Fruit fly (Drosophila melanogaster): ENCODE results near the gene CG12065.

Gene CG12065

dm6 chrX:8538182-8538581 is 35.9 kb upstream of the CG12065 start:
- TF ChIP-seq CG4496 (GFP tag; IDR thresholded peaks at IDR 0.05) (peak; percentile 50; the same call in 1 of the 3 replicates), CG17806 (tag; optimal IDR thresholded peaks at IDR 0.05) (no peak), CG32121 (GFP tag; IDR thresholded peaks at IDR 0.05) (peak; percentile 24; the same call in 1 of the 2 replicates), Snoo (tag; optimal IDR thresholded peaks at IDR 0.05) (peak; percentile 7), EcR (GFP tag; optimal IDR thresholded peaks at IDR 0.05) (no peak), CG8159 (tag; optimal IDR thresholded peaks at IDR 0.05) (peak; percentile 26), D1 (tag; optimal IDR thresholded peaks at IDR 0.05) (no peak), CG14655 (GFP tag; optimal IDR thresholded peaks at IDR 0.05) (peak; percentile 4), CG8301 (tag; optimal IDR thresholded peaks at IDR 0.05) (peak; percentile 12)

DNA sequence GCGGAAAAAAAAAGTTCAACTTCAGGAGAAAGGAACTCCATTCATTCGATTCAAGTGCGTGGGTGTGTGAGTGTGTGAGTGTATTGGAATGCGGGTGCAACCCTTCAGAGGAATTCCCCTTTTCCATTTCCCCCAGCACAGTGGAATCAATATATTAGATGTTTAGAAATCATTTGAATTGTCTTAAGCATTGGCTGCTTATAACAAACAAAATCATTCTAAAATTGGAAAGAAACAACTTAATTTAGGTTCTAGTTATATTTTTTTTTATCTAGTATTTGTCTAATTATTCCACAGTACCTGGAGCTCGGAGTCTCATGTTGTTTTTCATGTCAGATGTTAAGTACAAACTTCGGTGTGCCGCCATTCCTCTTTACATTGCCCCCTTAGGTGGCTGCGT is 35.1 kb upstream of the CG12065 start:
- peak; percentile 21 for TF ChIP-seq CG8301 (tag; optimal IDR thresholded peaks at IDR 0.05)
- no peak for TF ChIP-seq gl (tag; optimal IDR thresholded peaks at IDR 0.05)
- TF ChIP-seq rn (GFP tag; IDR thresholded peaks at IDR 0.05), result no peak
- no peak for TF ChIP-seq CG12605 (GFP tag; IDR thresholded peaks at IDR 0.05)
- TF ChIP-seq fd96Ca (GFP tag; IDR thresholded peaks at IDR 0.05), result no peak
- TF ChIP-seq D1 (tag; optimal IDR thresholded peaks at IDR 0.05), result no peak
- TF ChIP-seq Pif1B (GFP tag; optimal IDR thresholded peaks at IDR 0.05), result no peak
- no peak for TF ChIP-seq CG13204 (GFP tag; optimal IDR thresholded peaks at IDR 0.05)
- TF ChIP-seq Snoo (tag; optimal IDR thresholded peaks at IDR 0.05), result no peak
- peak; percentile 57 for TF ChIP-seq CG32121 (GFP tag; IDR thresholded peaks at IDR 0.05)
- no peak for TF ChIP-seq CG10348 (GFP tag; IDR thresholded peaks at IDR 0.05)
- no peak for TF ChIP-seq EcR (GFP tag; optimal IDR thresholded peaks at IDR 0.05)
- TF ChIP-seq CG17806 (tag; optimal IDR thresholded peaks at IDR 0.05), result peak; percentile 31
- peak; percentile 51 for TF ChIP-seq CG8159 (tag; optimal IDR thresholded peaks at IDR 0.05)
- no peak for TF ChIP-seq Pif1A (GFP tag; optimal IDR thresholded peaks at IDR 0.05)
- TF ChIP-seq CG9948 (tag; optimal IDR thresholded peaks at IDR 0.05), result peak; percentile 40
- TF ChIP-seq CG15710 (tag; optimal IDR thresholded peaks at IDR 0.05), result peak; percentile 51
- peak; percentile 11 for TF ChIP-seq CG34367 (tag; optimal IDR thresholded peaks at IDR 0.05)
- TF ChIP-seq Ets98B (GFP tag; IDR thresholded peaks at IDR 0.05), result peak; percentile 60
- TF ChIP-seq CG4496 (GFP tag; IDR thresholded peaks at IDR 0.05), result peak; percentile 50; the same call in 1 of the 3 replicates
- TF ChIP-seq CG14655 (GFP tag; optimal IDR thresholded peaks at IDR 0.05), result peak; percentile 40

DNA sequence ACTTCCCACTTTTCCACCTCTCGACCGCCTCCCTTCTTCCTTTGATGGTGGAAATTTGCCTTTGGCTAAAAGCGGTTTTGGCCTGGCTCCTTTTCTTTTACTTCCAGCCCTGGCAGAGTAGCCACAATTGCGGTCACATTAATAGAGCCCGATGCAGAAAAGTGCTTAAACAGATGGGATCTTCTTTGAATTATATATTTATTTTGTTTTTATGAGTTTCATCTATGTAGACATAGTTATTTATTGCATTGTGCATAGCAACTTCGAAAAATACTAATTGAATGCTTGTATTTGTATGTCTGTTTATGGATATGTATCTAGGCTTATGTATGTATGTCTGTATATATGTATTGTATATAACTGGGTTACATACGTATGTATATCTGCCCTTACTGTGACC is 32.1 kb upstream of the CG12065 start:
- TF ChIP-seq CG17806 (tag; optimal IDR thresholded peaks at IDR 0.05) (peak; percentile 49), CG34367 (tag; optimal IDR thresholded peaks at IDR 0.05) (peak; percentile 48), Pif1B (GFP tag; optimal IDR thresholded peaks at IDR 0.05) (peak; percentile 9), CG14655 (GFP tag; optimal IDR thresholded peaks at IDR 0.05) (peak; percentile 47), CG4496 (GFP tag; IDR thresholded peaks at IDR 0.05) (peak; percentile 49; the same call in 2 of the 3 replicates), Snoo (tag; optimal IDR thresholded peaks at IDR 0.05) (peak; percentile 18), CG13204 (GFP tag; optimal IDR thresholded peaks at IDR 0.05) (no peak), rn (GFP tag; IDR thresholded peaks at IDR 0.05) (no peak), CG15710 (tag; optimal IDR thresholded peaks at IDR 0.05) (peak; percentile 60), Pif1A (GFP tag; optimal IDR thresholded peaks at IDR 0.05) (peak; percentile 37), CG9948 (tag; optimal IDR thresholded peaks at IDR 0.05) (peak; percentile 45), D1 (tag; optimal IDR thresholded peaks at IDR 0.05) (no peak), CG8301 (tag; optimal IDR thresholded peaks at IDR 0.05) (peak; percentile 26), EcR (GFP tag; optimal IDR thresholded peaks at IDR 0.05) (no peak), gl (tag; optimal IDR thresholded peaks at IDR 0.05) (no peak), CG10348 (GFP tag; IDR thresholded peaks at IDR 0.05) (no peak), Ets98B (GFP tag; IDR thresholded peaks at IDR 0.05) (0 out of 2 replicates have a peak, but pooled peaks have one; percentile 22), fd96Ca (GFP tag; IDR thresholded peaks at IDR 0.05) (peak; percentile 56; the same call in 1 of the 3 replicates), CG32121 (GFP tag; IDR thresholded peaks at IDR 0.05) (no peak), CG8159 (tag; optimal IDR thresholded peaks at IDR 0.05) (peak; percentile 67), CG12605 (GFP tag; IDR thresholded peaks at IDR 0.05) (no peak)

dm6 chrX:8542728-8543127 is 31.4 kb upstream of the CG12065 start:
- TF ChIP-seq CG8159 (tag; optimal IDR thresholded peaks at IDR 0.05) (peak; percentile 11), CG34367 (tag; optimal IDR thresholded peaks at IDR 0.05) (no peak), gl (tag; optimal IDR thresholded peaks at IDR 0.05) (no peak), CG9948 (tag; optimal IDR thresholded peaks at IDR 0.05) (peak; percentile 8), rn (GFP tag; IDR thresholded peaks at IDR 0.05) (no peak), CG13204 (GFP tag; optimal IDR thresholded peaks at IDR 0.05) (no peak), Ets98B (GFP tag; IDR thresholded peaks at IDR 0.05) (no peak), CG17806 (tag; optimal IDR thresholded peaks at IDR 0.05) (peak; percentile 11)

dm6 chrX:8554303-8554702 is 19.8 kb upstream of the CG12065 start:
- TF ChIP-seq CG8301 (tag; optimal IDR thresholded peaks at IDR 0.05) (no peak), CG13204 (GFP tag; optimal IDR thresholded peaks at IDR 0.05) (no peak), Ets98B (GFP tag; IDR thresholded peaks at IDR 0.05) (no peak)

dm6 chrX:8558762-8559172 is 15.3 kb upstream of the CG12065 start, which contains the start of gene IntS4:
TSS of gene IntS4 (minus strand) at chrX:8558781.
- TF ChIP-seq CG9948 (tag; optimal IDR thresholded peaks at IDR 0.05) (peak; percentile 19), CG17806 (tag; optimal IDR thresholded peaks at IDR 0.05) (peak; percentile 29), Pif1B (GFP tag; optimal IDR thresholded peaks at IDR 0.05) (peak; percentile 50), D1 (tag; optimal IDR thresholded peaks at IDR 0.05) (no peak), EcR (GFP tag; optimal IDR thresholded peaks at IDR 0.05) (peak; percentile 73), CG15710 (tag; optimal IDR thresholded peaks at IDR 0.05) (peak; percentile 59), CG13204 (GFP tag; optimal IDR thresholded peaks at IDR 0.05) (no peak), Ets98B (GFP tag; IDR thresholded peaks at IDR 0.05) (peak; percentile 60)
